Fruit fly (Drosophila melanogaster): ENCODE results near the gene alpha-Est2.

The alpha-Est2 gene

dm6 chr3R:7572237-7572636, 30.6 kb downstream of the alpha-Est2 start:
- TF ChIP-seq kay (GFP tag; ENCODE audit: borderline replicate concordance), result no peak
- no peak for TF ChIP-seq CG1620 (GFP tag; optimal IDR thresholded peaks at IDR 0.05)
- TF ChIP-seq Mnt (GFP tag; optimal IDR thresholded peaks at IDR 0.05), result no peak
- no peak for TF ChIP-seq CG33017 (tag; optimal IDR thresholded peaks at IDR 0.05)
- no peak for TF ChIP-seq CG12768 (GFP tag; optimal IDR thresholded peaks at IDR 0.05)
- no peak for TF ChIP-seq CG7101 (tag; optimal IDR thresholded peaks at IDR 0.05)
- no peak for TF ChIP-seq CG7045 (GFP tag; optimal IDR thresholded peaks at IDR 0.05)
- no peak for TF ChIP-seq Crg-1 (GFP tag; optimal IDR thresholded peaks at IDR 0.05)

dm6 chr3R:7591189-7591588, 49.6 kb downstream of the alpha-Est2 start:
- TF ChIP-seq CG5204 (GFP tag; optimal IDR thresholded peaks at IDR 0.05), result no peak
- no peak for TF ChIP-seq CG7045 (GFP tag; optimal IDR thresholded peaks at IDR 0.05)
- TF ChIP-seq Clk (GFP tag; optimal IDR thresholded peaks at IDR 0.05), result no peak
- no peak for TF ChIP-seq tj (GFP tag; optimal IDR thresholded peaks at IDR 0.05)
- no peak for TF ChIP-seq toe (GFP tag; optimal IDR thresholded peaks at IDR 0.05)
- TF ChIP-seq Mnt (GFP tag; optimal IDR thresholded peaks at IDR 0.05), result no peak
- TF ChIP-seq CG14711 (tag; optimal IDR thresholded peaks at IDR 0.05), result no peak
- TF ChIP-seq Hr96 (GFP tag; optimal IDR thresholded peaks at IDR 0.05), result no peak
- TF ChIP-seq bab1 (GFP tag; optimal IDR thresholded peaks at IDR 0.05), result no peak
- no peak for TF ChIP-seq kay (GFP tag; ENCODE audit: borderline replicate concordance)
- no peak for TF ChIP-seq pad (GFP tag; optimal IDR thresholded peaks at IDR 0.05)
- no peak for TF ChIP-seq CG7101 (tag; optimal IDR thresholded peaks at IDR 0.05)

All from whole organism, adult.